Worm (Caenorhabditis elegans) whole organism, L4 larva: Measurements from ENCODE around the gene C25H3.14.

Experiments used
- T20F7.1 ChIP-seq: fragments of 200-800 bp; sonication (Bioruptor generic); optimal IDR thresholded peaks from 2 replicates; lab custom pipeline; 2018; ENCODE audit warnings: mild to moderate bottlenecking, missing genetic modification characterization, missing compliant biosample characterization
- Y105C5A.15 ChIP-seq: fragments of 200-800 bp; sonication (Bioruptor generic); IDR thresholded peaks from 2 replicates; pipeline ENCODE4 v1.3.6; 2022; ENCODE audit warnings: missing genetic modification characterization, missing compliant biosample characterization
- Y5F2A.4 ChIP-seq: fragments of 200-800 bp; sonication (Bioruptor generic); optimal IDR thresholded peaks from 2 replicates; lab custom pipeline; 2018; ENCODE audit warnings: mild to moderate bottlenecking, missing genetic modification characterization, missing compliant biosample characterization
- ZK337.2 ChIP-seq: fragments of 200-800 bp; sonication (Bioruptor generic); IDR thresholded peaks from 2 replicates; pipeline ENCODE4 v1.3.6; 2022; ENCODE audit warnings: missing genetic modification reagents, missing genetic modification characterization, missing compliant biosample characterization
- aha-1 ChIP-seq: fragments of 150-350 bp; peaks from one replicate; lab custom pipeline; 2014; ENCODE audit warnings: missing biosample characterization, missing genetic modification characterization
- aly-2 ChIP-seq: sonication (generic microtip); optimal IDR thresholded peaks from 2 replicates; lab custom pipeline; 2018; ENCODE audit warnings: missing biosample characterization, missing genetic modification characterization
- ama-1 ChIP-seq: fragments of 150-350 bp; optimal IDR thresholded peaks from 2 replicates; lab custom pipeline; 2014; ENCODE audit warnings: inconsistent platforms, mixed read lengths
- attf-4 ChIP-seq: sonication (generic microtip); optimal IDR thresholded peaks from 3 replicates; lab custom pipeline; 2017; ENCODE audit warnings: missing biosample characterization, missing genetic modification characterization
- ceh-20 ChIP-seq: fragments of 200-800 bp; sonication (Bioruptor generic); IDR thresholded peaks from 2 replicates; pipeline ENCODE4 v1.3.6; 2022; ENCODE audit warnings: missing genetic modification reagents, missing genetic modification characterization, missing compliant biosample characterization
- ceh-62 ChIP-seq: sonication (generic microtip); optimal IDR thresholded peaks from 2 replicates; lab custom pipeline; 2017; ENCODE audit warnings: missing biosample characterization, missing genetic modification characterization
- ceh-82 ChIP-seq: sonication (generic microtip); optimal IDR thresholded peaks from 2 replicates; lab custom pipeline; 2017; ENCODE audit warnings: missing biosample characterization, missing genetic modification characterization
- ces-1 ChIP-seq: fragments of 150-350 bp; sonication (generic microtip); optimal IDR thresholded peaks from 4 replicates; lab custom pipeline; 2014; ENCODE audit warnings: missing biosample characterization, missing genetic modification reagents, missing genetic modification characterization
- cey-2 ChIP-seq: sonication (generic microtip); optimal IDR thresholded peaks from 3 replicates; lab custom pipeline; 2017; ENCODE audit warnings: missing genetic modification characterization, mild to moderate bottlenecking, missing compliant biosample characterization, antibody characterized with exemption, borderline replicate concordance; ENCODE audit not compliant: insufficient read depth
- ctbp-1 ChIP-seq: fragments of 200-800 bp; sonication (Bioruptor generic); IDR thresholded peaks from 2 replicates; pipeline ENCODE4 v1.3.6; 2022; ENCODE audit warnings: missing genetic modification reagents, missing genetic modification characterization, missing compliant biosample characterization
- daf-16 ChIP-seq, 3 experiments: sonication (generic microtip); optimal IDR thresholded peaks; 2 replicates each; lab custom pipeline; 2016 to 2017; ENCODE audit warnings: missing genetic modification characterization in 3 of 3, missing genetic modification reagents in 3 of 3, mild to moderate bottlenecking in 2 of 3, missing compliant biosample characterization in 2 of 3, missing biosample characterization in 1 of 3, moderate library complexity in 1 of 3
- daf-19 ChIP-seq: fragments of 200-800 bp; sonication (Bioruptor generic); conservative IDR thresholded peaks from 2 replicates; pipeline ENCODE4 v1.3.6; 2022; ENCODE audit warnings: missing genetic modification characterization, missing compliant biosample characterization
- daf-8 ChIP-seq: fragments of 200-800 bp; sonication (Bioruptor generic); IDR thresholded peaks from 2 replicates; pipeline ENCODE4 v1.3.6; 2022; ENCODE audit warnings: missing genetic modification characterization, missing compliant biosample characterization
- dmd-6 ChIP-seq: fragments of 200-800 bp; sonication (Bioruptor generic); IDR thresholded peaks from 2 replicates; pipeline ENCODE4 v1.3.6; 2022; ENCODE audit warnings: missing genetic modification reagents, missing genetic modification characterization, missing compliant biosample characterization
- dmd-9 ChIP-seq: fragments of 200-800 bp; sonication (Bioruptor generic); IDR thresholded peaks from 2 replicates; pipeline ENCODE4 v1.3.6; 2022; ENCODE audit warnings: missing genetic modification reagents, missing genetic modification characterization, missing compliant biosample characterization
- dpl-1 ChIP-seq: fragments of 150-350 bp; optimal IDR thresholded peaks from 2 replicates; lab custom pipeline; 2014; ENCODE audit warnings: missing biosample characterization, missing genetic modification reagents, missing genetic modification characterization
- egl-27 ChIP-seq: sonication (generic microtip); optimal IDR thresholded peaks from 3 replicates; lab custom pipeline; 2017; ENCODE audit warnings: missing biosample characterization, missing genetic modification reagents, missing genetic modification characterization
- fkh-10 ChIP-seq: fragments of 150-350 bp; optimal IDR thresholded peaks from 2 replicates; lab custom pipeline; 2014; ENCODE audit warnings: missing biosample characterization, missing genetic modification reagents, missing genetic modification characterization
- hif-1 ChIP-seq, 2 experiments: sonication (generic microtip); optimal IDR thresholded peaks; 2 replicates each; lab custom pipeline; 2016 to 2017; ENCODE audit warnings: missing compliant biosample characterization in 2 of 2, missing genetic modification characterization in 2 of 2, missing genetic modification reagents in 2 of 2, missing genotype in 2 of 2, mild to moderate bottlenecking in 1 of 2
- hmg-1.1 ChIP-seq: fragments of 200-800 bp; sonication (Bioruptor generic); IDR thresholded peaks from 2 replicates; pipeline ENCODE4 v1.3.6; 2022; ENCODE audit warnings: missing genetic modification reagents, missing genetic modification characterization, missing compliant biosample characterization
- lin-1 ChIP-seq: fragments of 200-800 bp; sonication (Bioruptor generic); IDR thresholded peaks from 2 replicates; pipeline ENCODE4 v1.3.6; 2022; ENCODE audit warnings: missing genetic modification reagents, missing genetic modification characterization, missing compliant biosample characterization
- lir-3 ChIP-seq: sonication (generic microtip); optimal IDR thresholded peaks from 2 replicates; lab custom pipeline; 2016; ENCODE audit warnings: mild to moderate bottlenecking, missing genetic modification characterization, missing compliant biosample characterization
- lsy-2 ChIP-seq, 2 experiments: fragments of 150-350 bp in 1 of 2; sonication (generic microtip) in 1 of 2; optimal IDR thresholded peaks; 2 replicates each; lab custom pipeline; 2014 to 2017; ENCODE audit warnings: missing biosample characterization in 2 of 2, missing genetic modification characterization in 2 of 2
- mdt-29 ChIP-seq: fragments of 200-800 bp; sonication (Bioruptor generic); IDR thresholded peaks from 2 replicates; pipeline ENCODE4 v1.3.6; 2022; ENCODE audit warnings: missing genetic modification reagents, missing genetic modification characterization, missing compliant biosample characterization
- mxl-2 ChIP-seq: fragments of 200-800 bp; sonication (Bioruptor generic); conservative IDR thresholded peaks from 2 replicates; pipeline ENCODE4 v1.3.6; 2022; ENCODE audit warnings: missing genetic modification reagents, missing genetic modification characterization, missing compliant biosample characterization
- nhr-10 ChIP-seq: fragments of 150-350 bp; optimal IDR thresholded peaks from 2 replicates; lab custom pipeline; 2014; ENCODE audit warnings: missing biosample characterization, missing genetic modification characterization
- nhr-102 ChIP-seq: sonication (generic microtip); optimal IDR thresholded peaks from 2 replicates; lab custom pipeline; 2016; ENCODE audit warnings: mild to moderate bottlenecking, missing genetic modification characterization, moderate library complexity, missing compliant biosample characterization
- nhr-25 ChIP-seq: sonication (generic microtip); optimal IDR thresholded peaks from 2 replicates; lab custom pipeline; 2017; ENCODE audit warnings: missing genetic modification characterization, mild to moderate bottlenecking, missing compliant biosample characterization, antibody characterized with exemption, moderate library complexity, borderline replicate concordance; ENCODE audit not compliant: insufficient read depth
- nhr-48 ChIP-seq: sonication (generic microtip); optimal IDR thresholded peaks from 2 replicates; lab custom pipeline; 2016; ENCODE audit warnings: mild to moderate bottlenecking, missing genetic modification characterization, missing compliant biosample characterization
- rbr-2 ChIP-seq: sonication (generic microtip); optimal IDR thresholded peaks from 2 replicates; lab custom pipeline; 2016; ENCODE audit warnings: missing genotype, missing genetic modification characterization, missing compliant biosample characterization
- sdz-12 ChIP-seq: fragments of 200-800 bp; sonication (Bioruptor generic); optimal IDR thresholded peaks from 2 replicates; lab custom pipeline; 2018; ENCODE audit warnings: mild to moderate bottlenecking, missing genetic modification characterization, missing compliant biosample characterization
- set-16 ChIP-seq: fragments of 200-800 bp; sonication (Bioruptor generic); IDR thresholded peaks from 2 replicates; pipeline ENCODE4 v1.3.6; 2022; ENCODE audit warnings: missing genetic modification reagents, missing genetic modification characterization, missing compliant biosample characterization
- skn-1 ChIP-seq: fragments of 150-350 bp; optimal IDR thresholded peaks from 2 replicates; lab custom pipeline; 2014; ENCODE audit warnings: missing biosample characterization, missing genetic modification characterization
- spr-3 ChIP-seq: fragments of 200-800 bp; sonication (Bioruptor generic); optimal IDR thresholded peaks from 2 replicates; lab custom pipeline; 2018; ENCODE audit warnings: mild to moderate bottlenecking, missing genetic modification characterization, missing compliant biosample characterization
- unc-62 ChIP-seq, 3 experiments: fragments of 150-350 bp in 1 of 3; sonication (generic microtip); optimal IDR thresholded peaks in 2 of 3; peaks in 1 of 3; 1 replicate in 1 of 3; 2 replicates in 2 of 3; lab custom pipeline; 2014 to 2017; ENCODE audit warnings: missing biosample characterization in 3 of 3, missing genetic modification characterization in 3 of 3, missing genetic modification reagents in 3 of 3, missing genotype in 1 of 3
- zfp-3 ChIP-seq: fragments of 200-800 bp; sonication (Bioruptor generic); conservative IDR thresholded peaks from 2 replicates; pipeline ENCODE4 v1.3.6; 2022; ENCODE audit warnings: missing genetic modification reagents, missing genetic modification characterization, missing compliant biosample characterization
- zip-2 ChIP-seq: fragments of 150-350 bp; optimal IDR thresholded peaks from 2 replicates; lab custom pipeline; 2014; ENCODE audit warnings: missing biosample characterization, missing genetic modification characterization
- ztf-11 ChIP-seq: fragments of 150-350 bp; optimal IDR thresholded peaks from 2 replicates; lab custom pipeline; 2014; ENCODE audit warnings: missing biosample characterization, missing genetic modification characterization

Gene C25H3.14

DNA sequence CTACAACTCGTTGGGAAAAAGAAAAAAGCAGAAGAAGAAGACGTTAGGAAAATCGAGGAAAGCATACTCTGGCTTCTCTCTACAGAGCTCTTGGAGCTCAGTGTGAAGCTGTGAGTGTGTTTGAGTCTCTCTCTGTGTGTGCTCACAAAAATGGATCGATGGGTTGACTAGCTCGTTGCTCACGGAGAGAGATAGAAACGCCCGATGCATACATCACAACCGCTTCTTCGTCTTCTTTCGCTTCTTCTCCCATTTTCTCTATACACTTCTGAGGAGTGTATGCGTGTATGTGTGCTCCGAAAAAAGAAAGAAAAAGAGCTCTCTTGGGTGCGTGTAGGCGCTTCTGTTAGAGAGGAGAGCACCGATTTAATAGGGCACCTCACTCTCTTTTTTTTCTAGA lies 30.2 kb downstream of the C25H3.14 start (continued):
- TF ChIP-seq lin-1, result no peak
- no peak for TF ChIP-seq Y5F2A.4 (GFP tag; lab: Kevin White, UChicago)
- TF ChIP-seq ztf-11 (tag; lab: Kevin White, UChicago), result no peak
- TF ChIP-seq spr-3 (GFP tag; lab: Kevin White, UChicago), result no peak
- no peak for TF ChIP-seq ama-1
- no peak for TF ChIP-seq T20F7.1 (GFP tag; lab: Kevin White, UChicago)
- no peak for TF ChIP-seq aly-2
- TF ChIP-seq cey-2 (tag; lab: Kevin White, UChicago), result no peak
- TF ChIP-seq dmd-6, result peak; percentile 21; the same call in 1 of the 2 replicates
- TF ChIP-seq dpl-1 (GFP tag; lab: Kevin White, UChicago), result peak; percentile 15
- no peak for TF ChIP-seq Y105C5A.15 (GFP tag; lab: Robert Waterston, UW)
- no peak for TF ChIP-seq lir-3
- TF ChIP-seq nhr-48, result no peak
- TF ChIP-seq ZK337.2, result no peak
- TF ChIP-seq nhr-25 (tag; lab: Kevin White, UChicago), result no peak
- no peak for TF ChIP-seq attf-4 (tag; lab: Kevin White, UChicago)
- TF ChIP-seq nhr-10 (tag; lab: Kevin White, UChicago), result no peak
- TF ChIP-seq daf-8 (GFP tag; lab: Robert Waterston, UW), result no peak
- no peak for TF ChIP-seq zfp-3
- no peak for TF ChIP-seq mxl-2 (GFP tag; lab: Robert Waterston, UW)
- TF ChIP-seq ceh-82 (tag; lab: Kevin White, UChicago), result no peak
- no peak for TF ChIP-seq nhr-102 (tag; lab: Kevin White, UChicago)
- peak; percentile 70 to 71 for TF ChIP-seq lsy-2 (tag; optimal IDR thresholded peaks at IDR 0.05; lab: Kevin White, UChicago)
- peak; percentile 56; the same call in 1 of the 2 replicates for TF ChIP-seq daf-19 (GFP tag; lab: Robert Waterston, UW)
- peak; percentile 46; the same call in 1 of the 2 replicates for TF ChIP-seq ceh-20 (GFP tag; lab: Robert Waterston, UW)
- TF ChIP-seq fkh-10 (GFP tag; lab: Kevin White, UChicago), result peak; percentile 84
- peak; percentile 84 for TF ChIP-seq rbr-2 (tag; lab: Kevin White, UChicago)
- peak; percentile 67 for TF ChIP-seq ces-1
- TF ChIP-seq egl-27, result no peak
- no peak for TF ChIP-seq set-16 (GFP tag; lab: Robert Waterston, UW)
- no peak for TF ChIP-seq ceh-62 (tag; lab: Kevin White, UChicago)
- TF ChIP-seq aha-1 (tag; lab: Kevin White, UChicago), result peak; percentile 75
- TF ChIP-seq sdz-12, result no peak
- TF ChIP-seq dmd-9 (GFP tag; lab: Robert Waterston, UW), result no peak
- no peak for TF ChIP-seq skn-1 (tag; lab: Kevin White, UChicago)
- no peak for TF ChIP-seq zip-2 (tag; lab: Kevin White, UChicago)
- TF ChIP-seq daf-16 (GFP tag; optimal IDR thresholded peaks at IDR 0.05; lab: Kevin White, UChicago), result no peak
- no peak for TF ChIP-seq daf-16 (tag; optimal IDR thresholded peaks at IDR 0.05; lab: Kevin White, UChicago)
- peak; percentile 86 for TF ChIP-seq hmg-1.1
- no peak for TF ChIP-seq mdt-29
- TF ChIP-seq ctbp-1, result peak; percentile 73
- peak in 1 of 2 experiments; percentile 37 for TF ChIP-seq hif-1 (tag; optimal IDR thresholded peaks at IDR 0.05; lab: Kevin White, UChicago)
- TF ChIP-seq unc-62 (GFP tag; optimal IDR thresholded peaks at IDR 0.05 in 1 of 2; lab: Kevin White, UChicago), result peak in 1 of 2 experiments; percentile 75
- TF ChIP-seq unc-62 (tag; optimal IDR thresholded peaks at IDR 0.05; lab: Kevin White, UChicago), result no peak
